Worm (Caenorhabditis elegans) whole organism, L4/young adult: ENCODE measurements around the gene ceh-62.

ENCODE experiments used
- W03F9.2 ChIP-seq: fragments of 150-350 bp; optimal IDR thresholded peaks from 2 replicates; lab custom pipeline; 2014; ENCODE audit warnings: missing biosample characterization, missing genetic modification characterization
- dao-5 ChIP-seq: sonication (generic microtip); optimal IDR thresholded peaks from 2 replicates; lab custom pipeline; 2016; ENCODE audit warnings: missing genotype, missing genetic modification characterization, moderate library complexity, missing compliant biosample characterization
- him-1 ChIP-seq: sonication (generic microtip); optimal IDR thresholded peaks from 2 replicates; lab custom pipeline; 2016; ENCODE audit warnings: missing genotype, missing genetic modification reagents, missing genetic modification characterization, missing compliant biosample characterization

Gene ceh-62

ce11 chrII:10805437-10805836 is at the start of gene ceh-62:
TSS of gene ceh-62 (plus strand) at chrII:10805737.
- no peak for TF ChIP-seq him-1
- TF ChIP-seq dao-5 (tag; lab: Kevin White, UChicago), result no peak
- TF ChIP-seq W03F9.2 (tag; lab: Kevin White, UChicago), result no peak

DNA sequence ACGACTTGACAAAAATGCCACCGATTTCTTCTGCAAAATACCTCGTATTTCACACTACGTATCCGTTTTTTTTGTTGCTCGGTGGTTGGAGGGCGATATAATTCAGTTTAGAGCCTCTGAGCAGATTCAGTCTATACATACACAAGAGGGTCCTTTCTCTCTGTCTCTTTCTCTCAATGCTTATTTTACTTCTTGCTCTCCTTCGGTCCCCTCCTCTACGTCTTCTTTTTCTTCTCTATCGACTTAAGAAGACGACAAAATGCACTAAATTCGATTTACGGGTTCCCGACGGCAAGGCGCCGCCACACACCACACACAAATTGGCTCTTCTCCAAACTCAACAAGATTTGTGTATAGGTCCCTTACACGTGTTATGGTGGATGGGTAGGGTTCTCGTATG is 46.6 kb upstream of the ceh-62 start:
- no peak for TF ChIP-seq dao-5 (tag; lab: Kevin White, UChicago)
- no peak for TF ChIP-seq him-1
- no peak for TF ChIP-seq W03F9.2 (tag; lab: Kevin White, UChicago)

DNA sequence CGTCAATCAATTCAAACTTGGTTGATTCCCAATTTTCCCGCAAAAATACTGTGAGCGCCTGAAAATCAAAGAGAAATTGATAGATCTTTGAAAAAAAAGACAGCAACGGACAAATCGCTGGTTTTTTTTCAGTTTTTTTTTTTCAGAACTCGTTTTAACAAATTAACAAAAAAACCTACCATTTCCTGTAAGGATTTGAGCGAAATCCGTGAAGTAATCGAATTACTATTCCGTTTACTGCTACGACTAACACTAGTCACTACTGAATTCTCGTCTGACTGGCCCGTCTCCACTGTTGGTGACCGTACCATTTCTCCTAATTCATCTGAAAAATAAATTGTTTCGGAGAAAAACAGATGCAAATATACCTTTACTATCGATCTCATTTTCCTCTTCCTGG is 46.1 kb upstream of the ceh-62 start:
- no peak for TF ChIP-seq W03F9.2 (tag; lab: Kevin White, UChicago)
- no peak for TF ChIP-seq dao-5 (tag; lab: Kevin White, UChicago)
- TF ChIP-seq him-1, result no peak

ce11 chrII:10760801-10761200 is 44.7 kb upstream of the ceh-62 start:
- TF ChIP-seq W03F9.2 (tag; lab: Kevin White, UChicago), result no peak
- TF ChIP-seq him-1, result no peak
- TF ChIP-seq dao-5 (tag; lab: Kevin White, UChicago), result no peak

ce11 chrII:10761653-10762052 is 43.9 kb upstream of the ceh-62 start:
- TF ChIP-seq him-1 (peak; percentile 65), W03F9.2 (tag; lab: Kevin White, UChicago) (no peak), dao-5 (tag; lab: Kevin White, UChicago) (no peak)

ce11 chrII:10765238-10765637 is 40.3 kb upstream of the ceh-62 start:
- no peak for TF ChIP-seq dao-5 (tag; lab: Kevin White, UChicago)
- no peak for TF ChIP-seq W03F9.2 (tag; lab: Kevin White, UChicago)
- TF ChIP-seq him-1, result no peak

- TF ChIP-seq dao-5 (tag; lab: Kevin White, UChicago) (no peak), him-1 (no peak), W03F9.2 (tag; lab: Kevin White, UChicago) (no peak)
Measured at ce11 chrII:10766773-10767172, 38.8 kb upstream of the ceh-62 start.

DNA sequence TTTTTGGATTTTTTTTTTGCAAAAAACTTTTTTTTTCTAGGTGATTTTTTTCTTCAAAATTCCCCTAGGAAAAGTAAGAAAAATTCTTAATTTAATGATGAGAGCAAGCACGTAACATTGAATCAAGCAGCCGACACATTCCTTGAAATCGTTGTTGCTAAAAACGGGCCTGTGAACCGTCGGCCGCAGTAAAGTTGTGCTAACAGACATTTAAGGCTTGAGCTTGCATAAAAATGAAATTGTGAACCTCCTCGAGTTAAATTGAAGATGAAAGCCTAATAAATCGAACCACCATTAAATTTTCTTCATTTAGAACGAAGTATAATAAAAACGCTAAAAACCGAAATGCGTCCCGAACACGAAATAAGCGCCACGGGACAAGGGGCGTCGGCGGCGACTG is 37.6 kb upstream of the ceh-62 start:
- TF ChIP-seq dao-5 (tag; lab: Kevin White, UChicago) (no peak), W03F9.2 (tag; lab: Kevin White, UChicago) (no peak), him-1 (no peak)

- TF ChIP-seq him-1, result no peak
- TF ChIP-seq dao-5 (tag; lab: Kevin White, UChicago), result no peak
- no peak for TF ChIP-seq W03F9.2 (tag; lab: Kevin White, UChicago)
Measured at ce11 chrII:10769291-10769690, 36.2 kb upstream of the ceh-62 start.

- no peak for TF ChIP-seq W03F9.2 (tag; lab: Kevin White, UChicago)
- TF ChIP-seq dao-5 (tag; lab: Kevin White, UChicago), result no peak
- TF ChIP-seq him-1, result no peak
Measured at ce11 chrII:10778026-10778425, 27.5 kb upstream of the ceh-62 start, which contains the start of gene mpz-1. TSS of gene mpz-1 (minus strand) at chrII:10778126.

DNA sequence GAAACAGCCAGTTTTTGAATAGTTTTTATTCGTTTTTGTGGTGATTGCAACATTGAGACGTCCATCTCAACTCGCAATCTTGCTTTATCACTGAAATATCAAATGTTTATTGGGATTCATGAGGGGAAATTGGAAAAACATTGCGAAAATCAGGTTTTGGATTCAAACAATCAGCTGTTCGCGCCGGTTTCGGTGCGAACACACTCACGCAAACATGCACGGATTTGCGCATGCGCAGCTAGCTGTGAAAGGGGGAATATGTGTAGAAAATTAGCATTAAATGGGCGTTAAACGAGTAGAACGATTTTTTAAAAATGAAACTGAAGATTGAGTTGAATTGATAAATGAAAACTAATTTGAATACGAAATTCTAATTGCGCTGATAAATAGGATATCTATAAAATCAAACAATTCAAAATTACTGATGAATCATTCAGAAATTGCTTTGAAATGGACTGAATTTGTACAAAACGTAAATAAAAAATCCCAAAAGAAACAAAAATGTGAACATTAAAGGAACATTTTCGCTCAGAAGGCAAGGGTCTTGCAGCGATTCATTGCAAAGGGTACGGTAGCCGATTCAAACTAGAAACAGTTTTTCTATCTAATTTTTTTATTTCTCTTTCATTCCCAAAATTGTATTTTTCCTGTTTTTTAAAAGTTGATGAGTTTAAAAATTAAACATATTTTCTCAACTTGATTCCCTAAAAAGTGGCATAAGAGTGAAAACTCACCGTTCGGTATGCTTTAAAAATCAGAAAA is 22.2 kb upstream of the ceh-62 start, which contains the start of gene ect-2:
Gene ect-2 (minus strand): TSS at position 762 of the 762 bp plus-strand sequence.
- TF ChIP-seq W03F9.2 (tag; lab: Kevin White, UChicago) (no peak), him-1 (no peak), dao-5 (tag; lab: Kevin White, UChicago) (no peak)

DNA sequence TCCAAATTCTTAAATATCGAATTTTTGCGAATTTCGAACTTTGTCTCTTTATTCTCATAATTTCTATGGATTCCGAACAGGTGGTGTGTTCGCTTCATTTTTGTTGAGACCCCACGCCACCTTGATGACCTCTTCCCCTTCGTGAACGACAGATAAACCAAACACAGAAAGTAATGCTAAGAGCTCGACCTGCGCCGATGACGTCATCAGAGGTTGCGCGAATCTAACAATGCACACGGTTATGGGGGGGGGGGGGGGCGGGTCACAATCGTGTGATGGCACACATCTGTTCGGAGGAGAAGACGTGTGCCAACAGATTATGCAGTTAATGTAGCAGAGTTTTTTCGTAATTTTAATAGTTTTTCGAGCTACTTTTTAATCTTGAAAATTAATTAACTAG is 21.3 kb upstream of the ceh-62 start:
- no peak for TF ChIP-seq W03F9.2 (tag; lab: Kevin White, UChicago)
- TF ChIP-seq him-1, result no peak

DNA sequence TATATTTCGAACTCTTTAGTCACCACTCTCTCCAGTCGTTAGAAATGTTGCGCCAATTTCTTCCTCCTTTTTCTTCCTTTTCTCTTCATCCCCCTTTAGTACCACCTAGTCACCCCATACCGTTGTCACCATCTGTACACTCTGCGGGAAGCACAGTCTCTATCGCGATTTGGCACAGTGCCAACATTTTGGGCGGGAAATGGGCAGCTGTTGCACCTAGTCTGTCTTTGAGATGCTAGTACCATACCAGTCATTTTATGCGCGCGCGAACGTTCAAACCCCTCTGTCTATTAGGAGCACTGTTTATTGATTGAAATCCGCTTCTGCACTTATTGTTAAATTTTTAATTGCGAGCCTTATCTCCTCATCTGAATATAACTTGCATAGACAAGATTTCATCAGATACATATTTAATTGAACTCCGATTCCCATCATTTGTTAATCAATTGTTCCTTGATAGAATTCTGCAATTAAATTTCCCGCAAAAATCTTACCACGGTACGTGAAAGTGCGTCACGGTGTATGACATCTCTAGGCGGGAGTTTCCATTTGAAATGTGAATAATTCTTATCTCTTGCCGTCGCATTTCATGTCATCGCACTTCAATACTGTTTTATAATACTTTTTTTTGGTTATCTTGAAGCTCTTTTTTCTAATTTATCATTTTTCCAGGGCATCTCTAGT is 20.6 kb upstream of the ceh-62 start, which contains the start of gene cdl-1:
Gene cdl-1 (plus strand): TSS at position 673 of the 684 bp plus-strand sequence.
- no peak for TF ChIP-seq him-1
- TF ChIP-seq dao-5 (tag; lab: Kevin White, UChicago), result no peak
- no peak for TF ChIP-seq W03F9.2 (tag; lab: Kevin White, UChicago)

DNA sequence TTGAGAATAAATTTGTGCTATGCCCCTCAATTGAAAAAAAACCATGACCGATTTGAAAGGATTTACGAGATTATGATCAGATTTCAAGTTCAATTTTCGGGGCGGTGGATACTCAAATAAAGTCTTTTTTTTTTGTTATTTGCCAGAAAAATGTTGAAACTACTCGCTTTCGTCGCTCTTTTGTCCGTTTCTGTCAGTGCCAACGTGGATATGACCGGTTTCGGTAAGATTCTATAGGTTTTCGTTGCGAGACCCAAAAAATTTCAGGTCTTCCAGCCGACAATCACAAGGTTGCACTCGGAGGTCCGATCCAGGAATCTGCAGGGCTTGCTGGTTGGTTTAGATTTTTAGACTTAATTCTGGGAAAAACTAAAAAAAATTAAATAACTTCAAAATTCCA is 18.3 kb upstream of the ceh-62 start, which contains the start of gene tag-209:
Gene tag-209 (plus strand): TSS at position 73 of the 400 bp plus-strand sequence.
- TF ChIP-seq dao-5 (tag; lab: Kevin White, UChicago), result no peak
- TF ChIP-seq W03F9.2 (tag; lab: Kevin White, UChicago), result no peak
- TF ChIP-seq him-1, result no peak
